Worm (Caenorhabditis elegans): ENCODE results near the gene C17H11.1.
"Not testable (repeated sequence)": the region's sequence is repeated elsewhere in the genome, so short reads cannot be mapped to it uniquely, and the experiment has no call there.

C17H11.1 gene

ce11 chrX:8169534-8169933 lies 4.2 kb upstream of the C17H11.1 start, which contains the start of gene C17H11.2:
TSS of gene C17H11.2 (plus strand) at chrX:8169930.
- TF ChIP-seq unc-62 (GFP tag; optimal IDR thresholded peaks at IDR 0.05), result no peak

- not testable (repeated sequence) for TF ChIP-seq unc-62 (GFP tag; optimal IDR thresholded peaks at IDR 0.05)
Observed at ce11 chrX:8181590-8182311, 8.0 kb downstream of the C17H11.1 start, which contains the start of gene C17H11.4. TSS of gene C17H11.4 (minus strand) at chrX:8181640.

ce11 chrX:8185037-8185436 lies 11.3 kb downstream of the C17H11.1 start, which contains the start of gene C17H11.5:
TSS of gene C17H11.5 (minus strand) at chrX:8185137.
- TF ChIP-seq unc-62 (GFP tag; optimal IDR thresholded peaks at IDR 0.05), result no peak

ce11 chrX:8193213-8193612 lies 19.5 kb downstream of the C17H11.1 start:
- no peak for TF ChIP-seq unc-62 (GFP tag; optimal IDR thresholded peaks at IDR 0.05)

ce11 chrX:8200206-8200605 lies 26.5 kb downstream of the C17H11.1 start:
- no peak for TF ChIP-seq unc-62 (GFP tag; optimal IDR thresholded peaks at IDR 0.05)

- no peak for TF ChIP-seq unc-62 (GFP tag; optimal IDR thresholded peaks at IDR 0.05)
Observed at ce11 chrX:8201210-8201609, 27.5 kb downstream of the C17H11.1 start.

ce11 chrX:8203684-8204083 lies 30.0 kb downstream of the C17H11.1 start, which contains the start of gene C17H11.6:
TSS of gene C17H11.6 (minus strand) at chrX:8203784.
- no peak for TF ChIP-seq unc-62 (GFP tag; optimal IDR thresholded peaks at IDR 0.05)

ce11 chrX:8204475-8204874 lies 30.8 kb downstream of the C17H11.1 start:
- no peak for TF ChIP-seq unc-62 (GFP tag; optimal IDR thresholded peaks at IDR 0.05)

- TF ChIP-seq unc-62 (GFP tag; optimal IDR thresholded peaks at IDR 0.05), result no peak
Observed at ce11 chrX:8205919-8206318, 32.2 kb downstream of the C17H11.1 start.

ce11 chrX:8210999-8211398 lies 37.3 kb downstream of the C17H11.1 start, which contains the start of gene cdd-1:
TSS of gene cdd-1 (minus strand) at chrX:8211149.
- no peak for TF ChIP-seq unc-62 (GFP tag; optimal IDR thresholded peaks at IDR 0.05)

- TF ChIP-seq unc-62 (GFP tag; optimal IDR thresholded peaks at IDR 0.05), result no peak
Observed at ce11 chrX:8214424-8215115, 40.9 kb downstream of the C17H11.1 start, which contains the start of gene C47D2.1. TSS of gene C47D2.1 (plus strand) at chrX:8215065.

- TF ChIP-seq unc-62 (GFP tag; optimal IDR thresholded peaks at IDR 0.05), result no peak
Observed at ce11 chrX:8216957-8217356, 43.2 kb downstream of the C17H11.1 start.

- TF ChIP-seq unc-62 (GFP tag; optimal IDR thresholded peaks at IDR 0.05), result no peak
Observed at ce11 chrX:8218653-8219052, 44.9 kb downstream of the C17H11.1 start, which contains the start of gene K02A6.4. TSS of gene K02A6.4 (minus strand) at chrX:8218753.

- TF ChIP-seq unc-62 (GFP tag; optimal IDR thresholded peaks at IDR 0.05), result no peak
Observed at ce11 chrX:8219428-8219827, 45.7 kb downstream of the C17H11.1 start, which contains the start of gene K02A6.1. TSS of gene K02A6.1 (plus strand) at chrX:8219728.

- no peak for TF ChIP-seq unc-62 (GFP tag; optimal IDR thresholded peaks at IDR 0.05)
Observed at ce11 chrX:8224916-8225315, 51.2 kb downstream of the C17H11.1 start, which contains the start of gene K02A6.2. TSS of gene K02A6.2 (minus strand) at chrX:8225016.

- TF ChIP-seq unc-62 (GFP tag; optimal IDR thresholded peaks at IDR 0.05), result no peak
Observed at ce11 chrX:8229221-8229620, 55.5 kb downstream of the C17H11.1 start.

Measured in whole organism, dauer.